Fruit fly (Drosophila melanogaster) whole organism, wandering third instar larva: ENCODE data around the gene Ocrl.

ENCODE experiments used
- sv ChIP-seq: fragments of 200-800 bp; sonication (Bioruptor generic); optimal IDR thresholded peaks from 3 replicates; lab custom pipeline; 2016; ENCODE audit warnings: missing biosample characterization, missing genetic modification characterization
- usp ChIP-seq: fragments of >200 bp; optimal IDR thresholded peaks from 2 replicates; lab custom pipeline; 2017; ENCODE audit warnings: missing biosample characterization, missing genetic modification characterization

DNA sequence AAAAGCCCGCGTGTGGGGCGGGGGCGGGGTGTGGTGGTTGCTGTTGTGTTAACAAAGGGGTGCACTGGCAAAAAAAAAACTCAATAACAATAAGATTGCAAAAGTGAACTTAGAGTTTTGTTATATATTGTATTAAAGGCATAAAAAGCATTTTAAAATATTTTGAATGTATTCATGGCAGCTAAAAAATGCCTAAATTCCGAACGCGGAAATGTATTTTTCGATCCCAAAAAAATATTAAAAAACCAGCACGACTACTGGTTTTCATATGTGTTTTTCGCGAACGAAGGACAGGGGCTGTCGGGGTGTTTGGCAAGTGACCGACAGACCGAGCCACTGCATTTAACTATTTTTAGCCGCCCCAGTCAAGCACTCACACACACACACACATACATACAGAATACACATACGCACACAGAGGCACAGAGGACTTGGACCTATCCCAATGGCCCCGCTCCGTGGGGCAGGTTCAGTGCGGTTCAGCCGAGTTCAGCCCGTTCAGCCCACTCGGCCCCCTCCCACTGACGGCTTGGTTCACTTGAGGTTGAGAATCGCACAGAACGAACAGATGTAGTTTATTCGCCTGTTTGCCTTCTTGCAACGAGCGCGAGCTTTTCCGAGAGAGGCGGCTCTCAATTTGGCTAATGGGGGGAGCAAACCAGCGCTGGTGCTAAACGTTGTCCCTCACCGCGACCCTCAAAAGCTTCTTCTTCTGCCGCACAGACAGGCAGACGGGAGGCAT is 44.2 kb downstream of the Ocrl start:
- TF ChIP-seq usp (no peak), sv (GFP tag; lab: Kevin White, UChicago) (no peak)
